Worm (Caenorhabditis elegans): Measurements from ENCODE around the gene srx-87.
A peak's percentile ranks its signal among the peaks of the same experiment; 100 is the strongest.

The srx-87 gene

DNA sequence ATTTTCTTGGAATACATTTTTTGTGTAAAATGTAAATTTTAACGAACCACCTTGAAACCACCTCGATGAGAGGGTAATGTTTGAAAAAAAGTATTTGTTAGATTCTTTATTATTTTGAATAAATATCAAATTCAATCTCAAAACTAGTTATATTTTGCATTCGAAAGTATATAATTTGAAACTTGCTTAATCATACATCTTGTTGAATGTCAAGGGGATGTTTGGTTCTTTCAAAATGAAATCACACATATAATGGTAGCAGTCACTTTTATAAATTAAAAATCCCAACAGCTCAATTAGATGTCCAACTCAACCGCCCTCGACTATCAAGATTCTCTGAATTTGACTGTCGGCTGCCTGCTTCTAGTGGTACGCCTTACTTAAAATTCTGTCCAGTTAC, at the start of gene srx-87:
srx-87 (plus strand) TSS at position 301 of the 400 bp plus-strand sequence.
- TF ChIP-seq elt-2 (tag; optimal IDR thresholded peaks at IDR 0.05) (no peak), ztf-4 (tag; optimal IDR thresholded peaks at IDR 0.05) (no peak), skn-1 (tag; optimal IDR thresholded peaks at IDR 0.05) (no peak), nhr-23 (tag; optimal IDR thresholded peaks at IDR 0.05) (no peak), nhr-28 (tag; optimal IDR thresholded peaks at IDR 0.05) (no peak), ceh-82 (tag; optimal IDR thresholded peaks at IDR 0.05) (no peak), ceh-28 (tag; optimal IDR thresholded peaks at IDR 0.05) (no peak), aly-2 (tag; optimal IDR thresholded peaks at IDR 0.05) (no peak), hmg-11 (tag; optimal IDR thresholded peaks at IDR 0.05) (no peak), eor-1 (tag; optimal IDR thresholded peaks at IDR 0.05) (no peak), ZK546.5 (tag; optimal IDR thresholded peaks at IDR 0.05) (no peak), sea-2 (GFP tag; optimal IDR thresholded peaks at IDR 0.05) (no peak), snpc-4 (tag; optimal IDR thresholded peaks at IDR 0.05) (no peak)

DNA sequence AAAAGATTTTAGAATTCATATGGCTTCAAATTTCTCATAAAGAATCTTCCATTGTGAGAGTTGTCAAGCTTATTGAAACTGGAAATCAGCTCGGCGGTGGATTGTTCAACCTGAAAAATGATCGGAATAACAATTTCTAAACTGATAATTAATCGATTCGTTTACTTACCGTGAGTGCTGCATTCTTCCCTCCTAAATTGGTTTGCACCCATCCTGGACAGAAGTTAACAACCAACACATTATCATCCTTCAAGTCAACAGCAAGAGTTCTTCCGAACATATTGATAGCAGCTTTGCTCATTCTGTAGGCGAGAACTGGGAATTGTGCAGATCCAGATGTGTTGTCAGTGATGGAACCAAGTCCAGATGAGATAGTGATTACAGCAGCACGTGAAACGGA, 49.5 kb upstream of the srx-87 start:
- no peak for TF ChIP-seq tbx-2 (tag; optimal IDR thresholded peaks at IDR 0.05)
- no peak for TF ChIP-seq nhr-67 (tag; optimal IDR thresholded peaks at IDR 0.05)
- no peak for TF ChIP-seq ceh-82 (tag; optimal IDR thresholded peaks at IDR 0.05)
- TF ChIP-seq unc-62 (GFP tag; optimal IDR thresholded peaks at IDR 0.05) = no peak
- no peak for TF ChIP-seq nhr-23 (tag; optimal IDR thresholded peaks at IDR 0.05)
- TF ChIP-seq nhr-76 (tag; optimal IDR thresholded peaks at IDR 0.05) = no peak
- TF ChIP-seq elt-2 (tag; optimal IDR thresholded peaks at IDR 0.05) = no peak
- TF ChIP-seq zag-1 (tag; optimal IDR thresholded peaks at IDR 0.05) = no peak
- TF ChIP-seq nhr-77 (tag; optimal IDR thresholded peaks at IDR 0.05) = no peak
- no peak for TF ChIP-seq R02D3.7 (tag; optimal IDR thresholded peaks at IDR 0.05)
- TF ChIP-seq nhr-25 (tag; optimal IDR thresholded peaks at IDR 0.05) = no peak
- TF ChIP-seq mml-1 (tag; optimal IDR thresholded peaks at IDR 0.05) = no peak
- TF ChIP-seq fos-1 (tag; optimal IDR thresholded peaks at IDR 0.05) = no peak
- no peak for TF ChIP-seq lin-39 (tag; optimal IDR thresholded peaks at IDR 0.05)
- no peak for TF ChIP-seq elt-1 (tag; optimal IDR thresholded peaks at IDR 0.05)
- TF ChIP-seq nhr-28 (tag; optimal IDR thresholded peaks at IDR 0.05) = no peak
- TF ChIP-seq ceh-16 (tag; optimal IDR thresholded peaks at IDR 0.05) = no peak
- no peak for TF ChIP-seq ztf-11 (tag; optimal IDR thresholded peaks at IDR 0.05)

DNA sequence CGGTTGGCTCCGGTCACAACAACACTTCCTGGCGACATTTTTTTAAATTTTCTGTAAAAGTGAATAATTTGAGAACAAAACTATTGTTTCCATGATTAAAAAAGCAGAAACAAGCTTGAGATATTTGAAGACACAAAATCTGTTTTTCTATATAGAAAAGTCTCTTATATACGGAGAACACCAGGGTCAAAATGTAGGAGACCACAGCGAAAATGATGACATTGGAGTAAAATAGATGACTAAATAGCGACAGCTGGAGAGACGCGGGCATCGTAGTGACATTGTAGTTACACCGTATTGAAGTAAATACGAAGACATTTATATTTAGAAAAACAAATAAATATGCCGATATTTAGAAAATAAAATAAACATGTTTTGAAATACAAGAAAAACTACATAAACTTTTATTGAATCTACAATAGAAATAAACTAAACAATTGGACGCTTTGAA, 48.5 kb upstream of the srx-87 start, which contains the start of gene sdz-8:
sdz-8 (minus strand) TSS at position 51 of the 451 bp plus-strand sequence.
- TF ChIP-seq nhr-76 (tag; optimal IDR thresholded peaks at IDR 0.05) = no peak
- TF ChIP-seq skn-1 (tag; optimal IDR thresholded peaks at IDR 0.05) = peak; percentile 80
- TF ChIP-seq pha-4 (tag; optimal IDR thresholded peaks at IDR 0.05) = peak; percentile 12

ce11 chrV:11517789-11518188, 46.9 kb upstream of the srx-87 start, which contains the start of gene C55A6.4:
Gene C55A6.4, minus strand, starts transcription at chrV:11517889.
- TF ChIP-seq nhr-25 (tag; optimal IDR thresholded peaks at IDR 0.05) (no peak), ceh-82 (tag; optimal IDR thresholded peaks at IDR 0.05) (no peak), ZK546.5 (tag; optimal IDR thresholded peaks at IDR 0.05) (no peak), nhr-12 (tag; optimal IDR thresholded peaks at IDR 0.05) (no peak), elt-1 (tag; optimal IDR thresholded peaks at IDR 0.05) (no peak), ztf-11 (tag; optimal IDR thresholded peaks at IDR 0.05) (no peak)

- TF ChIP-seq elt-2 (tag; optimal IDR thresholded peaks at IDR 0.05) (no peak), unc-39 (tag; optimal IDR thresholded peaks at IDR 0.05) (no peak), daf-12 (tag; optimal IDR thresholded peaks at IDR 0.05) (no peak), fkh-10 (GFP tag; optimal IDR thresholded peaks at IDR 0.05) (no peak), egl-5 (tag; optimal IDR thresholded peaks at IDR 0.05) (no peak), jun-1 (tag; optimal IDR thresholded peaks at IDR 0.05) (no peak), egl-27 (tag; optimal IDR thresholded peaks at IDR 0.05) (no peak), ceh-82 (tag; optimal IDR thresholded peaks at IDR 0.05) (no peak), nhr-77 (tag; optimal IDR thresholded peaks at IDR 0.05) (no peak), ceh-16 (tag; optimal IDR thresholded peaks at IDR 0.05) (no peak), lsy-12 (tag; optimal IDR thresholded peaks at IDR 0.05) (no peak)
Observed at ce11 chrV:11520215-11520614, 44.5 kb upstream of the srx-87 start, which contains the start of the genes C55A6.11 and C55A6.7. Gene C55A6.11, plus strand, starts transcription at chrV:11520515. Gene C55A6.7, minus strand, starts transcription at chrV:11520530.

All from whole organism, L3 larva.